Fruit fly (Drosophila melanogaster) whole organism, prepupa: ENCODE results near the gene Mdh2.

ENCODE experiments used
- CG10631 ChIP-seq: fragments of 200-800 bp; sonication (Bioruptor generic); optimal IDR thresholded peaks from 2 replicates; lab custom pipeline; 2016; ENCODE audit warnings: missing biosample characterization, missing genetic modification characterization
- CG10669 ChIP-seq: fragments of 200-800 bp; sonication (Bioruptor generic); optimal IDR thresholded peaks from 3 replicates; lab custom pipeline; 2018; ENCODE audit warnings: missing biosample characterization, mild to moderate bottlenecking, missing genetic modification characterization, moderate library complexity
- CG11294 ChIP-seq: fragments of 200-800 bp; sonication (Bioruptor generic); IDR thresholded peaks from 2 replicates; pipeline ENCODE4 v1.3.6; 2022; ENCODE audit warnings: missing biosample characterization, missing genetic modification characterization
- CG15336 ChIP-seq: fragments of 200-800 bp; sonication (Bioruptor generic); IDR thresholded peaks from 2 replicates; pipeline ENCODE4 v1.3.6; 2022; ENCODE audit warnings: missing biosample characterization, missing genetic modification characterization
- CG1621 ChIP-seq: fragments of 200-800 bp; sonication (Bioruptor generic); optimal IDR thresholded peaks from 3 replicates; lab custom pipeline; 2018; ENCODE audit warnings: missing biosample characterization, mild to moderate bottlenecking, missing genetic modification characterization
- CG16779 ChIP-seq: fragments of 200-800 bp; sonication (Bioruptor generic); optimal IDR thresholded peaks from 3 replicates; lab custom pipeline; 2017; ENCODE audit warnings: missing biosample characterization, mild to moderate bottlenecking, missing genetic modification characterization
- CG3032 ChIP-seq: fragments of 200-800 bp; optimal IDR thresholded peaks from 2 replicates; lab custom pipeline; 2019; ENCODE audit warnings: missing biosample characterization, mild to moderate bottlenecking, missing genetic modification characterization, moderate library complexity
- CG31627 ChIP-seq: fragments of 200-800 bp; sonication (Bioruptor generic); optimal IDR thresholded peaks from 3 replicates; lab custom pipeline; 2016; ENCODE audit warnings: missing biosample characterization, missing genetic modification characterization
- CG32006 ChIP-seq: fragments of 200-800 bp; sonication (Bioruptor generic); optimal IDR thresholded peaks from 3 replicates; lab custom pipeline; 2017; ENCODE audit warnings: missing biosample characterization, mild to moderate bottlenecking, missing genetic modification characterization
- CG34406 ChIP-seq: fragments of 200-800 bp; sonication (Bioruptor generic); optimal IDR thresholded peaks from 3 replicates; lab custom pipeline; 2016; ENCODE audit warnings: missing biosample characterization, missing genetic modification characterization
- CG3919 ChIP-seq: fragments of 200-800 bp; sonication (Bioruptor generic); optimal IDR thresholded peaks from 3 replicates; lab custom pipeline; 2016; ENCODE audit warnings: missing biosample characterization, missing genetic modification characterization
- CG4318 ChIP-seq: fragments of 200-800 bp; sonication (Bioruptor generic); optimal IDR thresholded peaks from 3 replicates; lab custom pipeline; 2017; ENCODE audit warnings: missing biosample characterization, mild to moderate bottlenecking, missing genetic modification characterization
- CG6163 ChIP-seq: fragments of 200-800 bp; sonication (Bioruptor generic); IDR thresholded peaks from 3 replicates; pipeline ENCODE4 v1.3.6; 2022; ENCODE audit warnings: missing biosample characterization, missing genetic modification characterization
- CG6276 ChIP-seq: fragments of 200-800 bp; sonication (Bioruptor generic); optimal IDR thresholded peaks from 2 replicates; lab custom pipeline; 2017; ENCODE audit warnings: missing biosample characterization, mild to moderate bottlenecking, missing genetic modification characterization
- CG6792 ChIP-seq: fragments of 200-800 bp; sonication (Bioruptor generic); optimal IDR thresholded peaks from 3 replicates; lab custom pipeline; 2016; ENCODE audit warnings: missing biosample characterization, missing genetic modification characterization
- CG7368 ChIP-seq: fragments of 200-800 bp; sonication (Bioruptor generic); optimal IDR thresholded peaks from 3 replicates; lab custom pipeline; 2016; ENCODE audit warnings: missing biosample characterization, missing genetic modification characterization
- CG8632 ChIP-seq: fragments of 200-800 bp; sonication (Bioruptor generic); optimal IDR thresholded peaks from 3 replicates; lab custom pipeline; 2016; ENCODE audit warnings: missing biosample characterization, missing genetic modification characterization
- Eip75B ChIP-seq: fragments of 200-800 bp; sonication (Bioruptor generic); optimal IDR thresholded peaks from 3 replicates; lab custom pipeline; 2016; ENCODE audit warnings: missing biosample characterization, missing genetic modification characterization
- Eip78C ChIP-seq: fragments of 200-800 bp; sonication (Bioruptor generic); peaks from one replicate; lab custom pipeline; 2016; ENCODE audit warnings: missing biosample characterization, missing genetic modification characterization
- Ets21C ChIP-seq: fragments of 200-800 bp; sonication (Bioruptor generic); optimal IDR thresholded peaks from 3 replicates; lab custom pipeline; 2016; ENCODE audit warnings: missing biosample characterization, missing genetic modification characterization
- Ets96B ChIP-seq: fragments of 200-800 bp; optimal IDR thresholded peaks from 2 replicates; lab custom pipeline; 2019; ENCODE audit warnings: missing biosample characterization, mild to moderate bottlenecking, missing genetic modification characterization, moderate library complexity
- Hr38 ChIP-seq: sonication (Bioruptor generic); optimal IDR thresholded peaks from 2 replicates; lab custom pipeline; 2016; ENCODE audit warnings: missing biosample characterization, missing genetic modification characterization
- Hr39 ChIP-seq: fragments of 200-800 bp; sonication (Bioruptor generic); optimal IDR thresholded peaks from 2 replicates; lab custom pipeline; 2016; ENCODE audit warnings: missing biosample characterization, missing genetic modification characterization
- Hr4 ChIP-seq: fragments of 200-800 bp; sonication (Bioruptor generic); optimal IDR thresholded peaks from 3 replicates; lab custom pipeline; 2016; ENCODE audit warnings: missing biosample characterization, missing genetic modification characterization
- Lpt ChIP-seq: fragments of 200-800 bp; sonication (Bioruptor generic); optimal IDR thresholded peaks from 3 replicates; lab custom pipeline; 2016; ENCODE audit warnings: missing biosample characterization, missing genetic modification characterization
- Met ChIP-seq: fragments of 200-800 bp; sonication (Bioruptor generic); optimal IDR thresholded peaks from 3 replicates; lab custom pipeline; 2016; ENCODE audit warnings: missing biosample characterization, missing genetic modification characterization
- OdsH ChIP-seq: fragments of 200-800 bp; sonication (Bioruptor generic); optimal IDR thresholded peaks from 3 replicates; lab custom pipeline; 2016; ENCODE audit warnings: missing biosample characterization, missing genetic modification characterization
- Smox ChIP-seq: fragments of 200-800 bp; sonication (Bioruptor generic); optimal IDR thresholded peaks from 3 replicates; lab custom pipeline; 2016; ENCODE audit warnings: missing biosample characterization, missing genetic modification characterization
- Sox102F ChIP-seq: fragments of 200-800 bp; sonication (Bioruptor generic); optimal IDR thresholded peaks from 2 replicates; lab custom pipeline; 2016; ENCODE audit warnings: missing biosample characterization, mild to moderate bottlenecking, missing genetic modification characterization
- Sox15 ChIP-seq: fragments of 200-800 bp; sonication (Bioruptor generic); optimal IDR thresholded peaks from 3 replicates; lab custom pipeline; 2016; ENCODE audit warnings: missing biosample characterization, missing genetic modification characterization
- achi ChIP-seq: fragments of 200-800 bp; sonication (Bioruptor generic); optimal IDR thresholded peaks from 3 replicates; lab custom pipeline; 2016; ENCODE audit warnings: missing biosample characterization, missing genetic modification characterization
- acj6 ChIP-seq: fragments of 200-800 bp; sonication (Bioruptor generic); optimal IDR thresholded peaks from 3 replicates; lab custom pipeline; 2016; ENCODE audit warnings: missing biosample characterization, missing genetic modification characterization
- cyc ChIP-seq: fragments of 200-800 bp; sonication (Bioruptor generic); optimal IDR thresholded peaks from 3 replicates; lab custom pipeline; 2016; ENCODE audit warnings: missing biosample characterization, missing genetic modification characterization
- dac ChIP-seq: fragments of 200-800 bp; sonication (Bioruptor generic); optimal IDR thresholded peaks from 2 replicates; lab custom pipeline; 2017; ENCODE audit warnings: missing biosample characterization, mild to moderate bottlenecking, missing genetic modification characterization
- dsx ChIP-seq: fragments of 200-800 bp; optimal IDR thresholded peaks from 3 replicates; lab custom pipeline; 2019; ENCODE audit warnings: missing biosample characterization, mild to moderate bottlenecking, missing genetic modification characterization, moderate library complexity; ENCODE audit not compliant: poor library complexity, severe bottlenecking
- eg ChIP-seq: fragments of 200-800 bp; sonication (Bioruptor generic); IDR thresholded peaks from 3 replicates; pipeline ENCODE4 v1.3.6; 2022; ENCODE audit warnings: missing biosample characterization, missing genetic modification characterization
- esn ChIP-seq: fragments of 200-800 bp; sonication (Bioruptor generic); optimal IDR thresholded peaks from 2 replicates; lab custom pipeline; 2016; ENCODE audit warnings: missing biosample characterization, mild to moderate bottlenecking, missing genetic modification characterization, moderate library complexity
- fd59A ChIP-seq: fragments of 200-800 bp; sonication (Bioruptor generic); optimal IDR thresholded peaks from 2 replicates; lab custom pipeline; 2017; ENCODE audit warnings: missing biosample characterization, mild to moderate bottlenecking, missing genetic modification characterization, missing genetic modification reagents
- fd85E ChIP-seq: fragments of 200-800 bp; sonication (Bioruptor generic); optimal IDR thresholded peaks from 3 replicates; lab custom pipeline; 2016; ENCODE audit warnings: missing biosample characterization, missing genetic modification characterization
- lz ChIP-seq: fragments of 200-800 bp; sonication (Bioruptor generic); optimal IDR thresholded peaks from 3 replicates; lab custom pipeline; 2016; ENCODE audit warnings: missing biosample characterization, missing genetic modification characterization
- net ChIP-seq: fragments of 200-800 bp; sonication (Bioruptor generic); optimal IDR thresholded peaks from 3 replicates; lab custom pipeline; 2016; ENCODE audit warnings: missing biosample characterization, missing genetic modification characterization
- pdm3 ChIP-seq: fragments of 200-800 bp; sonication (Bioruptor generic); optimal IDR thresholded peaks from 3 replicates; lab custom pipeline; 2016; ENCODE audit warnings: missing biosample characterization, missing genetic modification characterization
- salr ChIP-seq, 2 experiments: fragments of 200-800 bp; sonication (Bioruptor generic); optimal IDR thresholded peaks; 3 replicates each; lab custom pipeline; 2016 to 2018; ENCODE audit warnings: missing biosample characterization in 2 of 2, missing genetic modification characterization in 2 of 2, mild to moderate bottlenecking in 1 of 2
- spab ChIP-seq: fragments of 200-800 bp; sonication (Bioruptor generic); optimal IDR thresholded peaks from 2 replicates; lab custom pipeline; 2017; ENCODE audit warnings: missing biosample characterization, mild to moderate bottlenecking, missing genetic modification characterization, missing genetic modification reagents
- ss ChIP-seq, 2 experiments: fragments of 200-800 bp; sonication (Bioruptor generic); optimal IDR thresholded peaks; 2 replicates in 1 of 2; 3 replicates in 1 of 2; lab custom pipeline; 2017 to 2018; ENCODE audit warnings: mild to moderate bottlenecking in 2 of 2, missing biosample characterization in 2 of 2, missing genetic modification characterization in 2 of 2, moderate library complexity in 1 of 2
- svp ChIP-seq: fragments of 200-800 bp; sonication (Bioruptor generic); peaks from one replicate; lab custom pipeline; 2016; ENCODE audit warnings: missing biosample characterization, missing genetic modification characterization
- topi ChIP-seq: fragments of 200-800 bp; sonication (Bioruptor generic); optimal IDR thresholded peaks from 3 replicates; lab custom pipeline; 2016; ENCODE audit warnings: missing biosample characterization, missing genetic modification characterization
- vri ChIP-seq: fragments of 200-800 bp; sonication (Bioruptor generic); optimal IDR thresholded peaks from 3 replicates; lab custom pipeline; 2016; ENCODE audit warnings: missing biosample characterization, mild to moderate bottlenecking, missing genetic modification characterization

Gene Mdh2

dm6 chr3R:18199885-18200249, 26.3 kb upstream of the Mdh2 start:
- TF ChIP-seq CG6163 (no peak), Sox102F (GFP tag; lab: Kevin White, UChicago) (no peak), dsx (peak; percentile 89), CG6792 (GFP tag; lab: Kevin White, UChicago) (no peak), cyc (no peak), CG10669 (no peak), CG16779 (tag; lab: Kevin White, UChicago) (no peak)

DNA sequence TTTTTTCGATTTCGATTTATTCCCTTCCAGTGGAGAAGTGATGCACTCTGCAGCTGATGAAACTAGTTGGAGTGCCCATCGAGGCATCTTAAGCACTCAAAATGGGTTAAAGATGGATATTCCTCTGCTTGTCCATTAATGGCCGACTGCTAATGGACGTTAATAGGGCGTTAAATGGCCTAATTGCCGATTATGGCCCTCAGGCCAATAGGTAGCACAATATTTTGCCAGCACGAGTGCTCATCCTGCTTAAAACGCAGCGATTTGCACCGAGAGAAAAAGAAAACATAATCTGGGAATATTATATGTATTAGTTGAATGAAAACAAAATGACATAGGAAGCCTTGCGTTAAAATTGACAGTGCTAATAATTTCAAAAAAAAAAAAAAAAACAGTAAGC, 17.7 kb upstream of the Mdh2 start, which contains the start of gene CG44158:
Gene CG44158, plus strand, starts transcription at position 301 of the 400 bp plus-strand sequence.
- no peak for TF ChIP-seq dsx
- no peak for TF ChIP-seq Hr39 (GFP tag; lab: Kevin White, UChicago)
- no peak for TF ChIP-seq acj6 (GFP tag; lab: Kevin White, UChicago)
- no peak for TF ChIP-seq CG8632 (GFP tag; lab: Kevin White, UChicago)

dm6 chr3R:18215300-18215699, 10.9 kb upstream of the Mdh2 start:
- no peak for TF ChIP-seq vri (GFP tag; lab: Kevin White, UChicago)
- TF ChIP-seq Eip78C (GFP tag; lab: Kevin White, UChicago) = no peak
- TF ChIP-seq Eip75B (GFP tag; lab: Kevin White, UChicago) = no peak
- no peak for TF ChIP-seq CG10669
- no peak for TF ChIP-seq spab (GFP tag; lab: Kevin White, UChicago)
- no peak for TF ChIP-seq Hr38 (GFP tag; lab: Kevin White, UChicago)
- TF ChIP-seq CG31627 (GFP tag; lab: Kevin White, UChicago) = peak; percentile 58
- no peak for TF ChIP-seq CG4318
- peak; percentile 63 for TF ChIP-seq lz (GFP tag; lab: Kevin White, UChicago)
- no peak for TF ChIP-seq CG6792 (GFP tag; lab: Kevin White, UChicago)
- peak; percentile 61 for TF ChIP-seq esn
- TF ChIP-seq CG16779 (tag; lab: Kevin White, UChicago) = no peak
- TF ChIP-seq cyc = peak; percentile 50
- peak; percentile 55 for TF ChIP-seq Hr4 (GFP tag; lab: Kevin White, UChicago)
- peak; percentile 40 for TF ChIP-seq CG32006
- TF ChIP-seq salr (GFP tag; optimal IDR thresholded peaks at IDR 0.05; lab: Kevin White, UChicago) = peak in 1 of 2 experiments; percentile 5
- TF ChIP-seq CG3032 (tag; lab: Kevin White, UChicago) = no peak
- TF ChIP-seq Met = peak; percentile 58
- TF ChIP-seq CG15336 (GFP tag; lab: Robert Waterston, UW) = no peak
- TF ChIP-seq CG6163 = no peak
- peak; percentile 63 for TF ChIP-seq pdm3
- no peak for TF ChIP-seq CG1621 (tag; lab: Kevin White, UChicago)
- peak; percentile 67 for TF ChIP-seq Hr39 (GFP tag; lab: Kevin White, UChicago)
- TF ChIP-seq CG7368 (GFP tag; lab: Kevin White, UChicago) = no peak
- TF ChIP-seq acj6 (GFP tag; lab: Kevin White, UChicago) = peak; percentile 44
- TF ChIP-seq CG34406 (GFP tag; lab: Kevin White, UChicago) = no peak
- TF ChIP-seq CG8632 (GFP tag; lab: Kevin White, UChicago) = no peak
- TF ChIP-seq CG3919 = no peak
- no peak for TF ChIP-seq CG6276 (GFP tag; lab: Kevin White, UChicago)
- TF ChIP-seq fd59A (GFP tag; lab: Kevin White, UChicago) = no peak
- peak; percentile 81 for TF ChIP-seq svp (GFP tag; lab: Kevin White, UChicago)
- TF ChIP-seq Ets96B (tag; lab: Kevin White, UChicago) = no peak
- TF ChIP-seq CG11294 (GFP tag; lab: Robert Waterston, UW) = no peak
- TF ChIP-seq CG10631 (GFP tag; lab: Kevin White, UChicago) = peak; percentile 8
- TF ChIP-seq ss (GFP tag; optimal IDR thresholded peaks at IDR 0.05; lab: Kevin White, UChicago) = no peak
- peak; percentile 43 for TF ChIP-seq Ets21C (GFP tag; lab: Kevin White, UChicago)
- no peak for TF ChIP-seq eg
- no peak for TF ChIP-seq Sox15 (GFP tag; lab: Kevin White, UChicago)
- TF ChIP-seq net = peak; percentile 8
- TF ChIP-seq fd85E (GFP tag; lab: Kevin White, UChicago) = no peak
- TF ChIP-seq dac (GFP tag; lab: Kevin White, UChicago) = no peak
- peak; percentile 43 for TF ChIP-seq topi (GFP tag; lab: Kevin White, UChicago)
- peak; percentile 28 for TF ChIP-seq achi (GFP tag; lab: Kevin White, UChicago)
- peak; percentile 57 for TF ChIP-seq OdsH (GFP tag; lab: Kevin White, UChicago)
- peak; percentile 28 for TF ChIP-seq Lpt
- TF ChIP-seq Smox (GFP tag; lab: Kevin White, UChicago) = peak; percentile 47
